Fruit fly (Drosophila melanogaster) whole organism: ENCODE data around the gene Stat92E.

Experiments
- Dll ChIP-seq: fragments of >200 bp; optimal IDR thresholded peaks from 2 replicates; lab custom pipeline; 2017
- psq ChIP-seq: fragments of >200 bp; optimal IDR thresholded peaks from 2 replicates; lab custom pipeline; 2017
- usp ChIP-seq: fragments of >200 bp; optimal IDR thresholded peaks from 2 replicates; lab custom pipeline; 2017; ENCODE audit warnings: missing biosample characterization, missing genetic modification characterization, mixed read lengths

DNA sequence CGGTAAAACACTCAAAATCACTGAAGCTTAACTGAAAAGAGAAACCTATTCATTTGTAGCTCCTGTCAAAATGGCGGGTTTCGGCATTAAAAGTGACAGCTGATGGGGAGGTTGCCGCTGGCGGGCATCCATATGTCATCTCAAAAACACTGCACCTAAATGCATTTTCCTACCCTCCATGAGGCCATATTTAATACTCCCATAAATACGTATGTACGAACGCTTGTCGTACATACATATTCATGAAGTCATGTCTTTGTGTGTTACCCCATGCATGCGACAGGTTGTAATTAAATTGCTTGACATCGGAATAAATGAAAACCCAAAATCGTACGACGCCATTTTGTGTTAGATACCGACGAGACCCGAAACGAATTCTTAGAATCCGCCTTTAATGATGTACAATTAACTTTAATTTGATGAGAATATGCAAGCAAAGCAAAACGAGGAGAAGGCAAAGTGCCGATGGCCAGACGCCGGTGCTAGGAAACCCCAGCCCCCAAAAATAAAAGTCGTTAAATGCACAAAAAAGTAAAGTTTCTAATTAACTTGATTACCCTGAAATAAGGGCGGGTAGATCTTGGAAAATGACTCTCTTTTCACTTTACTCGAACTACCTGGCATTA lies 44.3 kb upstream of the Stat92E start:
- TF ChIP-seq psq (lab: Kevin White, UChicago) (no peak), usp (GFP tag; lab: Kevin White, UChicago) (no peak), Dll (no peak)
